Worm (Caenorhabditis elegans) whole organism, L4/young adult: Measurements from ENCODE around the gene sri-70.

Experiments used
- W03F9.2 ChIP-seq: fragments of 150-350 bp; optimal IDR thresholded peaks from 2 replicates; lab custom pipeline; 2014; ENCODE audit warnings: missing biosample characterization, missing genetic modification characterization
- dao-5 ChIP-seq: sonication (generic microtip); optimal IDR thresholded peaks from 2 replicates; lab custom pipeline; 2016; ENCODE audit warnings: missing genotype, missing genetic modification characterization, moderate library complexity, missing compliant biosample characterization
- him-1 ChIP-seq: sonication (generic microtip); optimal IDR thresholded peaks from 2 replicates; lab custom pipeline; 2016; ENCODE audit warnings: missing genotype, missing genetic modification reagents, missing genetic modification characterization, missing compliant biosample characterization

DNA sequence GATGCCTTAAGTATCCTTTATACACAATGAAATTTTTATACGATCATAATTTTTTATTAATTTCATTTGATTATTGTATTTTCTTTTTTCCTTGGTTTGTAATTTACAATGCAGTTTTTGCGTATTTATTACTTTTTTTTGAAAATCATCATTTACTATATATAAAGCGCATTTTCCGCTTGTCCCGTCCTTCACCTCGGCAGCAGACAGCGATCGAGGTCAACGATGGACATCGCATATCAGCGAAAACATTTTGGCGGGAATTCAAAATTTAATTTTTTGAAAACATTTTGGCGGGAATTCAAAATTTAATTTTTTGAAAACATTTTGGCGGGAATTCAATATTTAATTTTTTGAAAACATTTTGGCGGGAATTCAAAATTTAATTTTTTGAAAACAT lies 5.1 kb downstream of the sri-70 start:
- no peak for TF ChIP-seq him-1 (tag; lab: Kevin White, UChicago)
- no peak for TF ChIP-seq dao-5 (tag; lab: Kevin White, UChicago)
- no peak for TF ChIP-seq W03F9.2
